Worm (Caenorhabditis elegans) whole organism, L4 larva: ENCODE data around the gene ceh-75.
A peak's percentile ranks its signal among the peaks of the same experiment; 100 is the strongest.

Experiments
- D1046.2 ChIP-seq: fragments of 200-800 bp; sonication (Bioruptor generic); IDR thresholded peaks from 2 replicates; pipeline ENCODE4 v1.3.6; 2022; ENCODE audit warnings: missing genetic modification characterization, missing compliant biosample characterization
- F26F4.8 ChIP-seq: fragments of 200-800 bp; sonication (Bioruptor generic); conservative IDR thresholded peaks from 2 replicates; pipeline ENCODE4 v1.3.6; 2022; ENCODE audit warnings: missing genetic modification characterization, missing compliant biosample characterization
- F49E8.2 ChIP-seq: sonication (generic microtip); optimal IDR thresholded peaks from 2 replicates; lab custom pipeline; 2016; ENCODE audit warnings: missing compliant biosample characterization, mild to moderate bottlenecking, missing genetic modification characterization, borderline replicate concordance
- Y105C5A.15 ChIP-seq: fragments of 200-800 bp; sonication (Bioruptor generic); IDR thresholded peaks from 2 replicates; pipeline ENCODE4 v1.3.6; 2022; ENCODE audit warnings: missing genetic modification characterization, missing compliant biosample characterization
- ZK546.5 ChIP-seq, 2 experiments: sonication (generic microtip); optimal IDR thresholded peaks; 2 replicates each; lab custom pipeline; 2017; ENCODE audit warnings: missing biosample characterization in 2 of 2, missing genetic modification characterization in 2 of 2
- aly-2 ChIP-seq: sonication (generic microtip); optimal IDR thresholded peaks from 2 replicates; lab custom pipeline; 2018; ENCODE audit warnings: missing biosample characterization, missing genetic modification characterization
- ceh-44 ChIP-seq: fragments of 200-800 bp; sonication (Bioruptor generic); IDR thresholded peaks from 2 replicates; pipeline ENCODE4 v1.3.6; 2022; ENCODE audit warnings: missing genetic modification reagents, missing genetic modification characterization, missing compliant biosample characterization
- daf-16 ChIP-seq, 3 experiments: sonication (generic microtip); optimal IDR thresholded peaks; 2 replicates each; lab custom pipeline; 2016 to 2017; ENCODE audit warnings: missing genetic modification characterization in 3 of 3, missing genetic modification reagents in 3 of 3, mild to moderate bottlenecking in 2 of 3, missing compliant biosample characterization in 2 of 3, missing biosample characterization in 1 of 3, moderate library complexity in 1 of 3
- daf-19 ChIP-seq: fragments of 200-800 bp; sonication (Bioruptor generic); conservative IDR thresholded peaks from 2 replicates; pipeline ENCODE4 v1.3.6; 2022; ENCODE audit warnings: missing genetic modification characterization, missing compliant biosample characterization
- dmd-9 ChIP-seq: fragments of 200-800 bp; sonication (Bioruptor generic); IDR thresholded peaks from 2 replicates; pipeline ENCODE4 v1.3.6; 2022; ENCODE audit warnings: missing genetic modification reagents, missing genetic modification characterization, missing compliant biosample characterization
- fkh-10 ChIP-seq: fragments of 150-350 bp; optimal IDR thresholded peaks from 2 replicates; lab custom pipeline; 2014; ENCODE audit warnings: missing biosample characterization, missing genetic modification reagents, missing genetic modification characterization
- fos-1 ChIP-seq: fragments of 150-350 bp; optimal IDR thresholded peaks from 2 replicates; lab custom pipeline; 2014; ENCODE audit warnings: missing biosample characterization, missing genetic modification characterization
- hif-1 ChIP-seq, 2 experiments: sonication (generic microtip); optimal IDR thresholded peaks; 2 replicates each; lab custom pipeline; 2016 to 2017; ENCODE audit warnings: missing compliant biosample characterization in 2 of 2, missing genetic modification characterization in 2 of 2, missing genetic modification reagents in 2 of 2, missing genotype in 2 of 2, mild to moderate bottlenecking in 1 of 2
- hlh-11 ChIP-seq: fragments of 200-800 bp; sonication (Bioruptor generic); optimal IDR thresholded peaks from 2 replicates; lab custom pipeline; 2018; ENCODE audit warnings: mild to moderate bottlenecking, missing genetic modification characterization, missing compliant biosample characterization
- lim-7 ChIP-seq: fragments of 200-800 bp; sonication (Bioruptor generic); IDR thresholded peaks from 2 replicates; pipeline ENCODE4 v1.3.6; 2022; ENCODE audit warnings: missing genetic modification characterization, missing compliant biosample characterization
- lin-1 ChIP-seq: fragments of 200-800 bp; sonication (Bioruptor generic); IDR thresholded peaks from 2 replicates; pipeline ENCODE4 v1.3.6; 2022; ENCODE audit warnings: missing genetic modification reagents, missing genetic modification characterization, missing compliant biosample characterization
- lin-15B ChIP-seq: fragments of 150-350 bp; sonication (generic microtip); optimal IDR thresholded peaks from 3 replicates; lab custom pipeline; 2014; ENCODE audit warnings: missing biosample characterization, missing genetic modification characterization
- lin-29 ChIP-seq: fragments of 200-800 bp; sonication (Bioruptor generic); IDR thresholded peaks from 2 replicates; pipeline ENCODE4 v1.3.6; 2022; ENCODE audit warnings: missing genetic modification reagents, missing genetic modification characterization, missing compliant biosample characterization
- lin-39 ChIP-seq: fragments of 150-350 bp; optimal IDR thresholded peaks from 2 replicates; lab custom pipeline; 2014; ENCODE audit warnings: missing biosample characterization, missing genetic modification reagents, missing genetic modification characterization
- mes-2 ChIP-seq: sonication (generic microtip); optimal IDR thresholded peaks from 2 replicates; lab custom pipeline; 2016; ENCODE audit warnings: missing genotype, mild to moderate bottlenecking, missing genetic modification characterization, missing compliant biosample characterization; ENCODE audit not compliant: poor library complexity, severe bottlenecking
- mxl-3 ChIP-seq: fragments of 200-800 bp; sonication (Bioruptor generic); optimal IDR thresholded peaks from 2 replicates; lab custom pipeline; 2018; ENCODE audit warnings: mild to moderate bottlenecking, missing genetic modification characterization, missing compliant biosample characterization
- nhr-10 ChIP-seq: fragments of 150-350 bp; optimal IDR thresholded peaks from 2 replicates; lab custom pipeline; 2014; ENCODE audit warnings: missing biosample characterization, missing genetic modification characterization
- nhr-102 ChIP-seq: sonication (generic microtip); optimal IDR thresholded peaks from 2 replicates; lab custom pipeline; 2016; ENCODE audit warnings: mild to moderate bottlenecking, missing genetic modification characterization, moderate library complexity, missing compliant biosample characterization
- nhr-111 ChIP-seq: fragments of 200-800 bp; sonication (Bioruptor generic); optimal IDR thresholded peaks from 2 replicates; lab custom pipeline; 2018; ENCODE audit warnings: mild to moderate bottlenecking, missing genetic modification characterization, missing compliant biosample characterization
- nhr-28 ChIP-seq: fragments of 150-350 bp; optimal IDR thresholded peaks from 2 replicates; lab custom pipeline; 2014; ENCODE audit warnings: missing biosample characterization, missing genetic modification characterization
- nhr-48 ChIP-seq: sonication (generic microtip); optimal IDR thresholded peaks from 2 replicates; lab custom pipeline; 2016; ENCODE audit warnings: mild to moderate bottlenecking, missing genetic modification characterization, missing compliant biosample characterization
- pqm-1 ChIP-seq: sonication (generic microtip); optimal IDR thresholded peaks from 2 replicates; lab custom pipeline; 2017; ENCODE audit warnings: missing biosample characterization, missing genetic modification characterization
- skn-1 ChIP-seq: fragments of 150-350 bp; optimal IDR thresholded peaks from 2 replicates; lab custom pipeline; 2014; ENCODE audit warnings: missing biosample characterization, missing genetic modification characterization
- snpc-1.2 ChIP-seq: fragments of 200-800 bp; sonication (Bioruptor generic); IDR thresholded peaks from 2 replicates; pipeline ENCODE4 v1.3.6; 2022; ENCODE audit warnings: missing genetic modification reagents, missing genetic modification characterization, missing compliant biosample characterization
- unc-130 ChIP-seq: sonication (generic microtip); optimal IDR thresholded peaks from 2 replicates; lab custom pipeline; 2016; ENCODE audit warnings: missing genetic modification reagents, missing genetic modification characterization, missing compliant biosample characterization
- unc-62 ChIP-seq, 3 experiments: fragments of 150-350 bp in 1 of 3; sonication (generic microtip); optimal IDR thresholded peaks in 2 of 3; peaks in 1 of 3; 1 replicate in 1 of 3; 2 replicates in 2 of 3; lab custom pipeline; 2014 to 2017; ENCODE audit warnings: missing biosample characterization in 3 of 3, missing genetic modification characterization in 3 of 3, missing genetic modification reagents in 3 of 3, missing genotype in 1 of 3
- vab-7 ChIP-seq: fragments of 200-800 bp; sonication (Bioruptor generic); IDR thresholded peaks from 2 replicates; pipeline ENCODE4 v1.3.6; 2022; ENCODE audit warnings: missing genetic modification reagents, missing genetic modification characterization, missing compliant biosample characterization
- zag-1 ChIP-seq: fragments of 150-350 bp; optimal IDR thresholded peaks from 2 replicates; lab custom pipeline; 2014; ENCODE audit warnings: missing biosample characterization, missing genetic modification characterization
- zfp-2 ChIP-seq: sonication (generic microtip); optimal IDR thresholded peaks from 2 replicates; lab custom pipeline; 2016; ENCODE audit warnings: mild to moderate bottlenecking, missing genetic modification characterization, missing compliant biosample characterization
- zip-2 ChIP-seq: fragments of 150-350 bp; optimal IDR thresholded peaks from 2 replicates; lab custom pipeline; 2014; ENCODE audit warnings: missing biosample characterization, missing genetic modification characterization

Gene ceh-75

ce11 chrV:9937435-9937834, 16.3 kb downstream of the ceh-75 start, which contains the start of gene srj-33:
srj-33 (minus strand) TSS chrV:9937535.
- TF ChIP-seq ceh-44 (no peak), dmd-9 (GFP tag; lab: Robert Waterston, UW) (no peak), zfp-2 (tag; lab: Kevin White, UChicago) (no peak), unc-62 (GFP tag; optimal IDR thresholded peaks at IDR 0.05 in 1 of 2; lab: Kevin White, UChicago) (no peak), unc-62 (tag; optimal IDR thresholded peaks at IDR 0.05; lab: Kevin White, UChicago) (no peak), lim-7 (GFP tag; lab: Robert Waterston, UW) (no peak), unc-130 (GFP tag; lab: Kevin White, UChicago) (no peak), lin-29 (GFP tag; lab: Robert Waterston, UW) (no peak), zag-1 (tag; lab: Kevin White, UChicago) (no peak), fos-1 (no peak), hlh-11 (tag; lab: Kevin White, UChicago) (no peak), D1046.2 (no peak), vab-7 (GFP tag; lab: Robert Waterston, UW) (no peak), lin-39 (tag; lab: Kevin White, UChicago) (no peak), fkh-10 (no peak), aly-2 (tag; lab: Kevin White, UChicago) (no peak), F26F4.8 (GFP tag; lab: Robert Waterston, UW) (no peak), daf-19 (GFP tag; lab: Robert Waterston, UW) (no peak), nhr-28 (tag; lab: Kevin White, UChicago) (no peak)

ce11 chrV:9943039-9943438, 21.9 kb downstream of the ceh-75 start, which contains the start of gene fipr-12:
fipr-12 (plus strand) TSS chrV:9943339.
- TF ChIP-seq hif-1 (tag; optimal IDR thresholded peaks at IDR 0.05; lab: Kevin White, UChicago), result no peak
- peak in 1 of 2 experiments; percentile 70 for TF ChIP-seq unc-62 (GFP tag; optimal IDR thresholded peaks at IDR 0.05 in 1 of 2; lab: Kevin White, UChicago)
- TF ChIP-seq unc-62 (tag; optimal IDR thresholded peaks at IDR 0.05; lab: Kevin White, UChicago), result no peak
- TF ChIP-seq daf-16 (GFP tag; optimal IDR thresholded peaks at IDR 0.05; lab: Kevin White, UChicago), result no peak
- no peak for TF ChIP-seq daf-16 (tag; optimal IDR thresholded peaks at IDR 0.05; lab: Kevin White, UChicago)
- TF ChIP-seq, all 104 proteins: peak for 1

DNA sequence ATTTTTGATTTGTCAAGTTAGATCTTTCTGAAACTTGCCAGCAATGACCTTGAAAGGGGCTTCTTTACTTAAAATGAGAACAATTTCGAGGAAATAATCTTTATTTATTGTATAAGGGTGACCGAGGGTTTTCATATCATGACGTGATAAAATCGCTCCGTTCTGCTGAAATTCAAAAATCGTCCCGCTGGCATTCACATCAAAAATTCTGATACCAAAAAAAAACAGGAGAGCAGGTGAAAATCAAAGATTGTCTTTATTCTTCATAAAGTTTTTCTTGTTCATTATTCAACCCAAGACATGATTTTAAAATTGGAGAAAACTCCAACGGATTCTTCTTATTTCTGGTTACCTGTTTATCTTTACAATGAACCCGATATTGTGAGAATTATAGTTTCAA, 23.0 kb downstream of the ceh-75 start, which contains the start of gene sre-28:
TSS of gene sre-28 (plus strand) at position 301 of the 400 bp plus-strand sequence.
- TF ChIP-seq nhr-10 (no peak), unc-62 (GFP tag; optimal IDR thresholded peaks at IDR 0.05 in 1 of 2; lab: Kevin White, UChicago) (peak in 1 of 2 experiments; percentile 19), unc-62 (tag; optimal IDR thresholded peaks at IDR 0.05; lab: Kevin White, UChicago) (no peak), fos-1 (no peak)

DNA sequence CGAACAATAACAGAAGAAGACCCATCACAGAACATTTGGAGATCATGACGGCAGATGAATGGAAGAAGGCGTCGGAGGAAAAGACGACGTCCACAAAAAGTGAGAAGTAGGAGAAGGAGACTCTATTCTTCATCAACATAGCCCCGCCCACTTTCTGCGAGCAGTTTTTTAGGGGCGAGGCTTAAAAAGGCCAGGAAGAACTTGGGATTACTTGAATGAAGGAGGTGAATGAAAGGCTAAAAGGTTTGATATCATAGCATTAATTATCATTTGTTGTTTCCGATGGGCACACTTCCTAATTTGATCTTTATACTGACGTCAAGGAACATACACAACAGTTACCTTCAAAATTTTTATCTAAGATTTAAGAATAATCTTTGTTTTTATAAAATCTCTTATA, 27.7 kb downstream of the ceh-75 start, which contains the start of gene nlp-58:
TSS of gene nlp-58 (minus strand) at position 101 of the 400 bp plus-strand sequence.
- TF ChIP-seq zip-2 (tag; lab: Kevin White, UChicago) (no peak), ceh-44 (no peak), Y105C5A.15 (no peak), nhr-102 (tag; lab: Kevin White, UChicago) (no peak), lin-1 (GFP tag; lab: Robert Waterston, UW) (no peak), skn-1 (tag; lab: Kevin White, UChicago) (no peak), snpc-1.2 (GFP tag; lab: Robert Waterston, UW) (no peak), F49E8.2 (no peak), hlh-11 (tag; lab: Kevin White, UChicago) (no peak), ZK546.5 (tag; optimal IDR thresholded peaks at IDR 0.05; lab: Kevin White, UChicago) (no peak), zag-1 (tag; lab: Kevin White, UChicago) (no peak), lin-15B (tag; lab: Kevin White, UChicago) (no peak), D1046.2 (no peak), mes-2 (no peak), zfp-2 (tag; lab: Kevin White, UChicago) (no peak), aly-2 (tag; lab: Kevin White, UChicago) (no peak)
- TF ChIP-seq, all 104 proteins: peak for 0

- peak; percentile 53 for TF ChIP-seq nhr-28 (tag; lab: Kevin White, UChicago)
- no peak for TF ChIP-seq nhr-111
- peak; percentile 63 for TF ChIP-seq pqm-1
- TF ChIP-seq mxl-3 (GFP tag; lab: Kevin White, UChicago), result no peak
- no peak for TF ChIP-seq nhr-48 (tag; lab: Kevin White, UChicago)
- TF ChIP-seq daf-16 (GFP tag; optimal IDR thresholded peaks at IDR 0.05; lab: Kevin White, UChicago), result no peak
- peak; percentile 65 for TF ChIP-seq daf-16 (tag; optimal IDR thresholded peaks at IDR 0.05; lab: Kevin White, UChicago)
Observed at ce11 chrV:9950861-9951260, 29.7 kb downstream of the ceh-75 start, which contains the start of gene ttr-46. ttr-46 (plus strand) TSS chrV:9951233.
